Worm (Caenorhabditis elegans): ENCODE measurements around the gene lys-3.
A peak's percentile ranks its signal among the peaks of the same experiment; 100 is the strongest.

lys-3 gene

DNA sequence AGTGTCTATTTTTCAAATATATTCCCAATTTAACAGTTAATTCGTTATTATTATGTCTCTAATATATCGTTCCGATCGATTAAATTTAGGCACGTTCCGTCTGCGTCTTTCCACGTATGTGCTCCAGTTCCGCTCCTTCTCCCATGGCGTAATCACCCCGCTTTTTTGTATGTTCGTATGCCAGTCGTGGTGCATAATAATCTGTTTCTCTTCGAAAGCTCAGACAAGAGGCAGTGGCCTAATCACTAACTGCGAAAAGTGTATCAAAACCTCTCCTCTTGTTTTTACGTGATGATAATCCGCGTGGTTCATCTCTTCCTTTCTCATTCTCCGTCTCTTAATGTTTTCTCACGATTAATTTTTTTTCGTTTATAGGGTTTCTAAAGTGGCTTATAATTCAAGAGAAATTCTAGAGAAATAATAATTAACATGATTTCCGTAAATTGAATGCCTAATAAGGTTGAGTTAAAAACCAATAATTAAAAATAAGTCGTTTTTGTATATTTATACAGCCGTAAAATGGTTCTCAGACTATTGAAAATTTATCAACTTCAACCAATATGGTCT is 35.6 kb downstream of the lys-3 start:
- TF ChIP-seq fos-1 (tag; optimal IDR thresholded peaks at IDR 0.05) (no peak), Y55F3AM.14 (GFP tag; optimal IDR thresholded peaks at IDR 0.05) (no peak), nhr-129 (tag; optimal IDR thresholded peaks at IDR 0.05) (peak; percentile 32), sem-4 (tag; optimal IDR thresholded peaks at IDR 0.05) (no peak), alr-1 (tag; optimal IDR thresholded peaks at IDR 0.05) (no peak), mab-5 (tag; optimal IDR thresholded peaks at IDR 0.05) (no peak), nhr-6 (tag; optimal IDR thresholded peaks at IDR 0.05) (no peak), mbf-1 (tag; optimal IDR thresholded peaks at IDR 0.05) (no peak), lsy-2 (tag; optimal IDR thresholded peaks at IDR 0.05) (peak in 1 of 2 experiments; percentile 38), aly-2 (tag; optimal IDR thresholded peaks at IDR 0.05) (no peak), C34F6.9 (tag; optimal IDR thresholded peaks at IDR 0.05) (peak; percentile 37)

DNA sequence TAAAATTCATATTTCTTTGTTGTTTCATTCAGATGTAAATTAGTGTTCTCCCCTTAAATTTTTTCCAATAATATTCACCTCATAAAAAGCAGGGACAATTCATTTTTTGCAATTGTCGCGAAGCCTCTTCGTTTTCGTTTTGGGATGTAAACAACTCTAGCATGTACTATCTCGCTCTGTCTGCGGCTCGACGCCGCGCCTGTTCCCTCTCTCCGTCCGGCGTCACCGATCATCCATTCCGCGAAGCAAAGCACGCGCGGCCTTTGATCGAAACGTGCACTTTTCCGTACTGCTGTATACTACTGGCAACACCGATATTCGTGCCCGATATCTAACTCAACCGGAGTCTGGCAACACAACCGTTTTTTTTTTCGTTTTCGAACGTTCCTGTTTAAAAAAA is 36.4 kb downstream of the lys-3 start:
- peak; percentile 0 for TF ChIP-seq sma-9 (GFP tag; optimal IDR thresholded peaks at IDR 0.05)
- TF ChIP-seq sma-9 (tag; optimal IDR thresholded peaks at IDR 0.05) = no peak
- TF ChIP-seq nhr-77 (tag; optimal IDR thresholded peaks at IDR 0.05) = no peak
- TF ChIP-seq nhr-25 (tag; optimal IDR thresholded peaks at IDR 0.05) = no peak
- TF ChIP-seq alr-1 (tag; optimal IDR thresholded peaks at IDR 0.05) = no peak
- TF ChIP-seq egl-27 (tag; optimal IDR thresholded peaks at IDR 0.05) = no peak
- TF ChIP-seq mdl-1 (tag; optimal IDR thresholded peaks at IDR 0.05) = peak in 1 of 2 experiments; percentile 15

DNA sequence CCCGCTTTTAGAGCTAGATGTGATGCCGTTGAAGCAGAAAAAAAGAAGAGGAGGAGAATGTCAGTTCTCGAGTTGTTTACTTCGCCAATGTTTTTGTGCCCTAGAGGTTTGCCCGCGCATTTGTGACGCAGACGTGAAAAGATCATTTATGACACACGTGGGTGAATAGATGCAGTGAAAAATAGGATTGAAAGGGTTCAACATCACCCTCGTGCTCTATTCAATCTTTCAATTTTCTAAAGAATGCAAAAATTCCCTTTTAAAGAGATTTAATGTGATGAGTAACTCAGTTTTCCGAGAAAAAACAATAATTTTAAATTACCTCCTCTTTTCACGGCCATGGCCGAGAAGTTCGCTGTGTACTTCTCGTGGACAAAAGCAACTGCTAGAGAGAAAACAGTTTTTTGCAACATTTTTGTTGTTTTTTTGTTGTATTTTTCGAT is 36.9 kb downstream of the lys-3 start:
- TF ChIP-seq mdl-1 (tag; optimal IDR thresholded peaks at IDR 0.05) (peak; percentile 72 to 94), ceh-16 (tag; optimal IDR thresholded peaks at IDR 0.05) (no peak), crh-2 (tag; optimal IDR thresholded peaks at IDR 0.05) (peak; percentile 68), lin-11 (tag; optimal IDR thresholded peaks at IDR 0.05) (peak; percentile 19), nhr-129 (tag; optimal IDR thresholded peaks at IDR 0.05) (peak; percentile 88), lsy-2 (tag; optimal IDR thresholded peaks at IDR 0.05) (peak; percentile 11 to 73), unc-55 (GFP tag; optimal IDR thresholded peaks at IDR 0.05) (no peak), peb-1 (tag; optimal IDR thresholded peaks at IDR 0.05) (no peak), nhr-10 (tag; optimal IDR thresholded peaks at IDR 0.05) (no peak), lin-13 (GFP tag; optimal IDR thresholded peaks at IDR 0.05) (peak; percentile 27), fos-1 (tag; optimal IDR thresholded peaks at IDR 0.05) (peak; percentile 6), nhr-11 (tag; optimal IDR thresholded peaks at IDR 0.05) (no peak), sma-9 (GFP tag; optimal IDR thresholded peaks at IDR 0.05) (peak; percentile 67), sma-9 (tag; optimal IDR thresholded peaks at IDR 0.05) (no peak), nhr-6 (tag; optimal IDR thresholded peaks at IDR 0.05) (peak; percentile 47), ztf-4 (tag; optimal IDR thresholded peaks at IDR 0.05) (peak; percentile 29), nhr-21 (tag; optimal IDR thresholded peaks at IDR 0.05) (peak; percentile 46), C34F6.9 (tag; optimal IDR thresholded peaks at IDR 0.05) (peak; percentile 79)

DNA sequence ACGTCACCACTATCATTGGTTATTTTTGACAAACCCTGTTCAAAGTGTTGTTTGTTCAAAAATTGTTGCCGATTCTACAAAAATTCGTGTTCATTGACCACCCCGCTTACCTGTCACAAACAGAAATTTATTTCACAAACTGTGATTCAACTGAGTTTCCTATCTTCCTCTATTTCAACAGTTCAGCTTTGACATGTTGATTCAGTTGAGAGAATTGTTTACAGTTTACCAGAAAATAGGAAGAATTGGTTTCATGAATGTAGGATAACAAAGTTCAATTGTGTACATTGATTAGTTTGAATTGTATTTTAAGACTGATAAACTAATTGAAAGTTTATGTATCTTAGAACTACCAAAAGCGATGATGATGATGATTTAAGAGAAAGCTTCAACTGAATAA is 37.7 kb downstream of the lys-3 start:
- TF ChIP-seq nhr-21 (tag; optimal IDR thresholded peaks at IDR 0.05) (no peak), nhr-6 (tag; optimal IDR thresholded peaks at IDR 0.05) (no peak), F13H6.1 (tag; optimal IDR thresholded peaks at IDR 0.05) (no peak), fos-1 (tag; optimal IDR thresholded peaks at IDR 0.05) (no peak), lin-13 (GFP tag; optimal IDR thresholded peaks at IDR 0.05) (no peak), ama-1 (optimal IDR thresholded peaks at IDR 0.05) (no peak), skn-1 (tag; optimal IDR thresholded peaks at IDR 0.05) (no peak), ztf-4 (tag; optimal IDR thresholded peaks at IDR 0.05) (no peak), ZK546.5 (tag; optimal IDR thresholded peaks at IDR 0.05) (no peak), nhr-237 (tag; optimal IDR thresholded peaks at IDR 0.05) (no peak), unc-62 (GFP tag; optimal IDR thresholded peaks at IDR 0.05) (no peak), nhr-10 (tag; optimal IDR thresholded peaks at IDR 0.05) (no peak), nhr-23 (tag; optimal IDR thresholded peaks at IDR 0.05) (no peak), gmeb-1 (tag; optimal IDR thresholded peaks at IDR 0.05) (no peak), crh-2 (tag; optimal IDR thresholded peaks at IDR 0.05) (no peak), nhr-11 (tag; optimal IDR thresholded peaks at IDR 0.05) (no peak), unc-55 (GFP tag; optimal IDR thresholded peaks at IDR 0.05) (no peak)

Measured in whole organism, L2 larva.